Worm (Caenorhabditis elegans): ENCODE results near the gene gpa-1.

Gene gpa-1

DNA sequence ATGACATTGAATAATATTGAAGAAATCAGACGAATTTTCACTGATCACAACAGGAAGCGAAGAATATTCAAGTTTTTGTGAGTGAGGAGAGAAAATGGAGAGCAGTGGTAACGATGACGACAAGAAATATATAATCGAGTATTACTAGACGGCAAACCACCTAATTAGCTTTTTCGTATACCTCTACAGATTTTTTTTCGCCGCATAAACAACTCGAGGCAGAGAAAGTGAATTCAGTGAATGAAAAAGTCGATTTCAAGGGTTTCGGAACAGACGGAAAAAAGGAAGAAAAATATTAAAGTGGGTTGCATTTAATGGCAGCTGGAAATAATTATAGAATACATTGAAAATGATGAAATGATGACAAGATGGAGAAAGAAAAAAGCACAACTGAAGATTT, at the start of gene gpa-1:
gpa-1 (minus strand) TSS at position 101 of the 400 bp plus-strand sequence.
- TF ChIP-seq ztf-26 (tag; optimal IDR thresholded peaks at IDR 0.05), result no peak
- TF ChIP-seq pbrm-1 (GFP tag; IDR thresholded peaks at IDR 0.05), result no peak
- TF ChIP-seq him-1 (tag; optimal IDR thresholded peaks at IDR 0.05), result no peak
- no peak for TF ChIP-seq tbp1 (GFP tag; optimal IDR thresholded peaks at IDR 0.05)
- TF ChIP-seq lin-26 (GFP tag; IDR thresholded peaks at IDR 0.05), result no peak
- TF ChIP-seq aptf-3 (GFP tag; IDR thresholded peaks at IDR 0.05), result no peak
- no peak for TF ChIP-seq F55B11.4 (tag; optimal IDR thresholded peaks at IDR 0.05; ENCODE audit: borderline replicate concordance, insufficient read depth)
- TF ChIP-seq tlf-1 (GFP tag; optimal IDR thresholded peaks at IDR 0.05), result no peak
- no peak for TF ChIP-seq Y53G8AR.9 (GFP tag; conservative IDR thresholded peaks at IDR 0.05)
- no peak for TF ChIP-seq zfh-2 (GFP tag; conservative IDR thresholded peaks at IDR 0.05)
- no peak for TF ChIP-seq madf-8 (GFP tag; conservative IDR thresholded peaks at IDR 0.05)
- TF ChIP-seq hrde-1 (tag; optimal IDR thresholded peaks at IDR 0.05; ENCODE audit: borderline replicate concordance), result no peak
- TF ChIP-seq hsf-1 (GFP tag; IDR thresholded peaks at IDR 0.05), result no peak
- no peak for TF ChIP-seq snpc-1.3 (tag; optimal IDR thresholded peaks at IDR 0.05; ENCODE audit: insufficient read depth)
- TF ChIP-seq sea-2 (GFP tag; IDR thresholded peaks at IDR 0.05), result no peak
- no peak for TF ChIP-seq ztf-18 (tag; optimal IDR thresholded peaks at IDR 0.05)
- no peak for TF ChIP-seq hlh-12 (tag; optimal IDR thresholded peaks at IDR 0.05)
- TF ChIP-seq F23B12.7 (tag; optimal IDR thresholded peaks at IDR 0.05; ENCODE audit: insufficient read depth), result no peak
- TF ChIP-seq hmg-20 (GFP tag; IDR thresholded peaks at IDR 0.05), result no peak

DNA sequence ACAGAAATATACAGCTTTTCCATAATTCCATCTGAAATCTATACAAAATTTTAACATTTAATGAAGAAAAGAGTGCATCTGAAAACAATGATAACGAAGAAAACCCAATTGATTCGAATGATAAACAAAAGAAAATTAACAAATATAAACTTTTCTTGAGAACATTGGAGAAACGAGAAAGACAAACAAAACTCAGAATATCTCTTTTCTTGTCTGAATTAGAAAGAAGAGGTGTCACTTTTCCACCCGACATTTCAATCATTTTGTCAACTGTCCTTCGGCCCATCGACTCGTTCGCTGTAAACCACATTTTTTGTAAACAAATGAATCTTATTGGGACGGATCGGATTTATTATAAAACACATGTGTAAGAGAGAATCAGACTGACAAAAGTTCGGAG, 48.5 kb upstream of the gpa-1 start, which contains the start of gene bgal-1:
bgal-1 (minus strand) TSS at position 38 of the 400 bp plus-strand sequence.
- TF ChIP-seq ceh-27 (GFP tag; optimal IDR thresholded peaks at IDR 0.05), result no peak
- no peak for TF ChIP-seq ztf-3 (GFP tag; optimal IDR thresholded peaks at IDR 0.05)
- 0 out of 2 replicates have a peak, but pooled peaks have one; percentile 18 for TF ChIP-seq ekl-4 (GFP tag; IDR thresholded peaks at IDR 0.05)
- TF ChIP-seq lin-35 (GFP tag; optimal IDR thresholded peaks at IDR 0.05), result peak in 1 of 3 experiments; percentile 37
- TF ChIP-seq D2030.7 (GFP tag; IDR thresholded peaks at IDR 0.05), result no peak
- peak; percentile 8 for TF ChIP-seq somi-1 (GFP tag; optimal IDR thresholded peaks at IDR 0.05)
- no peak for TF ChIP-seq snpc-4 (GFP tag; optimal IDR thresholded peaks at IDR 0.05)
- TF ChIP-seq snpc-4 (tag; optimal IDR thresholded peaks at IDR 0.05), result peak in 2 of 4 experiments; percentile 32 to 39
- TF ChIP-seq F57A8.1 (GFP tag; optimal IDR thresholded peaks at IDR 0.05), result no peak
- TF ChIP-seq F55B11.4 (tag; optimal IDR thresholded peaks at IDR 0.05; ENCODE audit: borderline replicate concordance, insufficient read depth), result no peak
- TF ChIP-seq nhr-120 (GFP tag; IDR thresholded peaks at IDR 0.05), result no peak
- TF ChIP-seq ama-1 (optimal IDR thresholded peaks at IDR 0.05), result peak; percentile 22
- peak in 1 of 2 experiments; percentile 15 for TF ChIP-seq ama-1 (GFP tag; optimal IDR thresholded peaks at IDR 0.05)
- no peak for TF ChIP-seq attf-6 (GFP tag; IDR thresholded peaks at IDR 0.05)

ce11 chrV:11223698-11224097, 46.2 kb upstream of the gpa-1 start:
- TF ChIP-seq unc-130 (GFP tag; optimal IDR thresholded peaks at IDR 0.05), result no peak
- no peak for TF ChIP-seq madf-6 (GFP tag; IDR thresholded peaks at IDR 0.05)
- no peak for TF ChIP-seq ceh-91 (GFP tag; IDR thresholded peaks at IDR 0.05)
- no peak for TF ChIP-seq nfya-1 (tag; optimal IDR thresholded peaks at IDR 0.05; ENCODE audit: borderline replicate concordance, insufficient read depth)
- no peak for TF ChIP-seq mcd-1 (GFP tag; IDR thresholded peaks at IDR 0.05)
- TF ChIP-seq ekl-4 (GFP tag; IDR thresholded peaks at IDR 0.05), result no peak
- TF ChIP-seq snpc-1.1 (tag; optimal IDR thresholded peaks at IDR 0.05; ENCODE audit: insufficient read depth), result no peak
- no peak for TF ChIP-seq C17E4.6 (GFP tag; IDR thresholded peaks at IDR 0.05)
- TF ChIP-seq nfya-2 (GFP tag; IDR thresholded peaks at IDR 0.05), result no peak
- TF ChIP-seq F37B4.10 (GFP tag; IDR thresholded peaks at IDR 0.05), result no peak
- TF ChIP-seq ztf-3 (GFP tag; optimal IDR thresholded peaks at IDR 0.05), result no peak
- no peak for TF ChIP-seq lin-26 (GFP tag; IDR thresholded peaks at IDR 0.05)
- no peak for TF ChIP-seq zfh-2 (GFP tag; conservative IDR thresholded peaks at IDR 0.05)
- no peak for TF ChIP-seq K12H6.12 (tag; optimal IDR thresholded peaks at IDR 0.05)
- TF ChIP-seq ztf-18 (tag; optimal IDR thresholded peaks at IDR 0.05), result no peak
